ENCODE assay signal across 3 fruit fly cellular contexts in the genomic region with DNA sequence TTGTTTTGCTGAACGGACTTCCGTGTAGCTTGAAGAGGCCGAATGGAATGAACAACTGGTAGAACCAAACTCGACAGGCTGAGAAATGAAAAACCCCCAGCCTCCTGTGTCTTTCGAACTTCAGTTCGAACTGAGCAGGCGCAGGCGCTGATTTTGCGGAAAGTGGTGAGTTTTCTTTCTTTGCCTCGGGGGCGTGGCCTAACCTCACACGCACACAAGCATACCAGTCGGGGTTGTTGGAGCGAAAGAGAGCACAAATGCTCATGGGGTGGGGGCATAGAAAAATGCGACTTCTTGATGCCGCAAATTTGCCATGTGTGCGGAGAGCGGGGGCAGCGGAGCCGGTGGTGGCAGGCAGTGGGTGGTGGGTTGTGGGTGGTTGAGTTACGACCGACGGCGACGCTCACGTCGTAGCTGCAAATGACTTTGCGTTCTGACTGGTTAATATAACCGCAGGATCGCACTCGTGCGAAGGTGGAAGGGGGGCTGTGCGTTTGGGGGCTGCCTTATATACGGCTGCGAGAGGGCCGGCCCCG.
TF ChIP-seq lines count a peak whose summit lies in the region.

A gene (minus strand): TSS at position 51 of the 536 bp plus-strand sequence.

- TF ChIP-seq CTCF in whole organism, embryonic (GFP tag; optimal IDR thresholded peaks at IDR 0.05; lab: Kevin White, UChicago), result no peak

TF ChIP-seq in whole organism, embryonic, 481 proteins besides CTCF, POLR2A, EP300 and RAD21 (continues in another document):
- peak; percentile 66 for TF ChIP-seq CG1832 (GFP tag; optimal IDR thresholded peaks at IDR 0.05; lab: Kevin White, UChicago)
- peak in 1 of 2 experiments; percentile 9 for TF ChIP-seq Trl (optimal IDR thresholded peaks at IDR 0.05; lab: Kevin White, UChicago)
- no peak for TF ChIP-seq Trl (GFP tag; optimal IDR thresholded peaks at IDR 0.05; lab: Kevin White, UChicago)
- TF ChIP-seq ewg (GFP tag; optimal IDR thresholded peaks at IDR 0.05; lab: Kevin White, UChicago), result peak; percentile 86
- TF ChIP-seq cg (GFP tag; optimal IDR thresholded peaks at IDR 0.05; lab: Kevin White, UChicago), result peak; percentile 73
- peak; percentile 33; the same call in 1 of the 2 replicates for TF ChIP-seq CG42726 (GFP tag; IDR thresholded peaks at IDR 0.05; lab: Robert Waterston, UW; ENCODE audit: partially characterized antibody)
- TF ChIP-seq lola (GFP tag; optimal IDR thresholded peaks at IDR 0.05; lab: Kevin White, UChicago), result no peak
- peak; percentile 87 for TF ChIP-seq seq (GFP tag; IDR thresholded peaks at IDR 0.05; lab: Robert Waterston, UW)
- peak; percentile 5 for TF ChIP-seq nerfin-1 (tag; optimal IDR thresholded peaks at IDR 0.05; lab: Kevin White, UChicago)
- peak; percentile 27 for TF ChIP-seq pros (GFP tag; optimal IDR thresholded peaks at IDR 0.05; lab: Kevin White, UChicago)
- TF ChIP-seq bbx (GFP tag; IDR thresholded peaks at IDR 0.05; lab: Robert Waterston, UW; ENCODE audit: partially characterized antibody), result no peak; the same call in 1 of the 2 replicates
- TF ChIP-seq CG18476 (GFP tag; optimal IDR thresholded peaks at IDR 0.05; lab: Kevin White, UChicago), result no peak
- 0 out of 3 replicates have a peak, but pooled peaks have one; percentile 17 for TF ChIP-seq so (GFP tag; IDR thresholded peaks at IDR 0.05; lab: Robert Waterston, UW)
- 0 out of 4 replicates have a peak, but pooled peaks have one; percentile 75 for TF ChIP-seq chinmo (GFP tag; IDR thresholded peaks at IDR 0.05; lab: Robert Waterston, UW; ENCODE audit: partially characterized antibody)
- peak; percentile 25 for TF ChIP-seq Jarid2 (GFP tag; optimal IDR thresholded peaks at IDR 0.05; lab: Kevin White, UChicago)
- TF ChIP-seq Deaf1 (tag; optimal IDR thresholded peaks at IDR 0.05; lab: Kevin White, UChicago), result peak; percentile 83
- no peak for TF ChIP-seq CG13123 (GFP tag; optimal IDR thresholded peaks at IDR 0.05; lab: Kevin White, UChicago)
- TF ChIP-seq Adf1 (GFP tag; IDR thresholded peaks at IDR 0.05; lab: Robert Waterston, UW), result peak; percentile 80
- 0 out of 2 replicates have a peak, but pooled peaks have one; percentile 28 for TF ChIP-seq toy (GFP tag; IDR thresholded peaks at IDR 0.05; lab: Robert Waterston, UW)
- peak in 1 of 2 experiments; percentile 15 for TF ChIP-seq tll (GFP tag; optimal IDR thresholded peaks at IDR 0.05; lab: Kevin White, UChicago)
- peak; percentile 94 for TF ChIP-seq Nf-YB (GFP tag; optimal IDR thresholded peaks at IDR 0.05; lab: Kevin White, UChicago)
- 0 out of 3 replicates have a peak, but pooled peaks have one; percentile 24 for TF ChIP-seq knrl (GFP tag; IDR thresholded peaks at IDR 0.05; lab: Robert Waterston, UW; ENCODE audit: partially characterized antibody)
- TF ChIP-seq CG8478 (optimal IDR thresholded peaks at IDR 0.05; lab: Kevin White, UChicago), result peak; percentile 79
- TF ChIP-seq CG5180 (GFP tag; optimal IDR thresholded peaks at IDR 0.05; lab: Kevin White, UChicago), result peak; percentile 46
- peak; percentile 89 for TF ChIP-seq crol (GFP tag; IDR thresholded peaks at IDR 0.05; lab: Robert Waterston, UW)

TF ChIP-seq in whole organism, prepupa, 60 proteins besides CTCF, POLR2A, EP300 and RAD21:
- TF ChIP-seq spab (GFP tag; optimal IDR thresholded peaks at IDR 0.05; lab: Kevin White, UChicago), result no peak
- TF ChIP-seq CG7368 (GFP tag; optimal IDR thresholded peaks at IDR 0.05; lab: Kevin White, UChicago), result peak; percentile 52
- TF ChIP-seq svp (GFP tag; lab: Kevin White, UChicago), result peak; percentile 6
- no peak for TF ChIP-seq CG32006 (GFP tag; optimal IDR thresholded peaks at IDR 0.05; lab: Kevin White, UChicago)
- no peak for TF ChIP-seq Sox14 (GFP tag; optimal IDR thresholded peaks at IDR 0.05; lab: Kevin White, UChicago)
- TF ChIP-seq Hr38 (GFP tag; optimal IDR thresholded peaks at IDR 0.05; lab: Kevin White, UChicago), result no peak
TF ChIP-seq in whole organism, prepupa: peak in this region for 2.

TF ChIP-seq in whole organism, wandering third instar larva, 38 proteins besides CTCF, POLR2A, EP300 and RAD21:
- no peak for TF ChIP-seq CG32264 (GFP tag; optimal IDR thresholded peaks at IDR 0.05; lab: Kevin White, UChicago)
- TF ChIP-seq Mio (GFP tag; optimal IDR thresholded peaks at IDR 0.05; lab: Kevin White, UChicago), result no peak
- TF ChIP-seq Sp1 (GFP tag; optimal IDR thresholded peaks at IDR 0.05; lab: Kevin White, UChicago), result no peak
- TF ChIP-seq pan (optimal IDR thresholded peaks at IDR 0.05; lab: Kevin White, UChicago), result no peak
- TF ChIP-seq Hr83 (GFP tag; optimal IDR thresholded peaks at IDR 0.05; lab: Kevin White, UChicago; ENCODE audit: poor library complexity, severe bottlenecking), result no peak
- peak; percentile 21 for TF ChIP-seq Dif (GFP tag; optimal IDR thresholded peaks at IDR 0.05; lab: Kevin White, UChicago; ENCODE audit: partially characterized antibody)
- TF ChIP-seq N (GFP tag; optimal IDR thresholded peaks at IDR 0.05; lab: Kevin White, UChicago), result no peak
- no peak for TF ChIP-seq Myc (optimal IDR thresholded peaks at IDR 0.05; lab: Kevin White, UChicago)
